Fruit fly (Drosophila melanogaster): ENCODE data around the gene CG10570.
A peak's percentile ranks its signal among the peaks of the same experiment; 100 is the strongest.

CG10570 gene

dm6 chr2L:18834525-18834924, 23.5 kb upstream of the CG10570 start:
- TF ChIP-seq CG17806 (tag; optimal IDR thresholded peaks at IDR 0.05) = no peak
- no peak for TF ChIP-seq fd96Ca (GFP tag; IDR thresholded peaks at IDR 0.05)
- no peak for TF ChIP-seq CG8301 (tag; optimal IDR thresholded peaks at IDR 0.05)
- no peak for TF ChIP-seq CG34367 (tag; optimal IDR thresholded peaks at IDR 0.05)
- no peak for TF ChIP-seq CG13204 (GFP tag; optimal IDR thresholded peaks at IDR 0.05)
- no peak for TF ChIP-seq CG32121 (GFP tag; IDR thresholded peaks at IDR 0.05)
- TF ChIP-seq CG14655 (GFP tag; optimal IDR thresholded peaks at IDR 0.05) = no peak
- no peak for TF ChIP-seq CG8159 (tag; optimal IDR thresholded peaks at IDR 0.05)
- no peak for TF ChIP-seq CG15710 (tag; optimal IDR thresholded peaks at IDR 0.05)
- TF ChIP-seq CG4496 (GFP tag; IDR thresholded peaks at IDR 0.05) = no peak
- TF ChIP-seq EcR (GFP tag; optimal IDR thresholded peaks at IDR 0.05) = no peak
- no peak for TF ChIP-seq D1 (tag; optimal IDR thresholded peaks at IDR 0.05)
- TF ChIP-seq CG9948 (tag; optimal IDR thresholded peaks at IDR 0.05) = no peak
- TF ChIP-seq Pif1B (GFP tag; optimal IDR thresholded peaks at IDR 0.05) = no peak
- no peak for TF ChIP-seq Ets98B (GFP tag; IDR thresholded peaks at IDR 0.05)
- no peak for TF ChIP-seq CG12605 (GFP tag; IDR thresholded peaks at IDR 0.05)

dm6 chr2L:18830587-18831528, 19.8 kb upstream of the CG10570 start, which contains the start of the genes CG17597 and ScpX:
CG17597 (minus strand) TSS chr2L:18831153.
ScpX (plus strand) TSS chr2L:18831229.
- TF ChIP-seq D1 (tag; optimal IDR thresholded peaks at IDR 0.05) (no peak), CG32121 (GFP tag; IDR thresholded peaks at IDR 0.05) (peak; percentile 23; the same call in 1 of the 2 replicates), CG9948 (tag; optimal IDR thresholded peaks at IDR 0.05) (peak; percentile 31), CG13204 (GFP tag; optimal IDR thresholded peaks at IDR 0.05) (no peak), CG34367 (tag; optimal IDR thresholded peaks at IDR 0.05) (peak; percentile 43), Snoo (tag; optimal IDR thresholded peaks at IDR 0.05) (peak; percentile 28), CG17806 (tag; optimal IDR thresholded peaks at IDR 0.05) (peak; percentile 32), CG8301 (tag; optimal IDR thresholded peaks at IDR 0.05) (peak; percentile 23), Pif1A (GFP tag; optimal IDR thresholded peaks at IDR 0.05) (peak; percentile 69), fd96Ca (GFP tag; IDR thresholded peaks at IDR 0.05) (no peak), CG8159 (tag; optimal IDR thresholded peaks at IDR 0.05) (peak; percentile 65), rn (GFP tag; IDR thresholded peaks at IDR 0.05) (no peak), EcR (GFP tag; optimal IDR thresholded peaks at IDR 0.05) (peak; percentile 27), Ets98B (GFP tag; IDR thresholded peaks at IDR 0.05) (peak; percentile 20; the same call in 1 of the 2 replicates), CG4496 (GFP tag; IDR thresholded peaks at IDR 0.05) (0 out of 3 replicates have a peak, but pooled peaks have one; percentile 20), CG15710 (tag; optimal IDR thresholded peaks at IDR 0.05) (peak; percentile 55), Pif1B (GFP tag; optimal IDR thresholded peaks at IDR 0.05) (no peak), CG10348 (GFP tag; IDR thresholded peaks at IDR 0.05) (no peak), gl (tag; optimal IDR thresholded peaks at IDR 0.05) (peak; percentile 64), CG14655 (GFP tag; optimal IDR thresholded peaks at IDR 0.05) (peak; percentile 52), CG12605 (GFP tag; IDR thresholded peaks at IDR 0.05) (peak; percentile 53; the same call in 1 of the 2 replicates)

dm6 chr2L:18826496-18827008, 15.5 kb upstream of the CG10570 start, which contains the start of gene Ugt36E1:
Ugt36E1 (plus strand) TSS chr2L:18826770.
- TF ChIP-seq Snoo (tag; optimal IDR thresholded peaks at IDR 0.05) (no peak), CG13204 (GFP tag; optimal IDR thresholded peaks at IDR 0.05) (no peak), CG12605 (GFP tag; IDR thresholded peaks at IDR 0.05) (no peak), Ets98B (GFP tag; IDR thresholded peaks at IDR 0.05) (no peak), CG4496 (GFP tag; IDR thresholded peaks at IDR 0.05) (no peak), Pif1A (GFP tag; optimal IDR thresholded peaks at IDR 0.05) (no peak), CG8159 (tag; optimal IDR thresholded peaks at IDR 0.05) (no peak), CG8301 (tag; optimal IDR thresholded peaks at IDR 0.05) (no peak), CG34367 (tag; optimal IDR thresholded peaks at IDR 0.05) (no peak), CG10348 (GFP tag; IDR thresholded peaks at IDR 0.05) (no peak), gl (tag; optimal IDR thresholded peaks at IDR 0.05) (no peak), CG15710 (tag; optimal IDR thresholded peaks at IDR 0.05) (no peak), EcR (GFP tag; optimal IDR thresholded peaks at IDR 0.05) (no peak)

- TF ChIP-seq CG12605 (GFP tag; IDR thresholded peaks at IDR 0.05) (no peak), CG4496 (GFP tag; IDR thresholded peaks at IDR 0.05) (peak; percentile 48; the same call in 1 of the 3 replicates), gl (tag; optimal IDR thresholded peaks at IDR 0.05) (no peak), EcR (GFP tag; optimal IDR thresholded peaks at IDR 0.05) (peak; percentile 80), CG34367 (tag; optimal IDR thresholded peaks at IDR 0.05) (no peak), CG8301 (tag; optimal IDR thresholded peaks at IDR 0.05) (no peak), CG9948 (tag; optimal IDR thresholded peaks at IDR 0.05) (no peak), D1 (tag; optimal IDR thresholded peaks at IDR 0.05) (no peak), CG32121 (GFP tag; IDR thresholded peaks at IDR 0.05) (0 out of 2 replicates have a peak, but pooled peaks have one; percentile 20), CG15710 (tag; optimal IDR thresholded peaks at IDR 0.05) (no peak), CG10348 (GFP tag; IDR thresholded peaks at IDR 0.05) (no peak), rn (GFP tag; IDR thresholded peaks at IDR 0.05) (no peak), Snoo (tag; optimal IDR thresholded peaks at IDR 0.05) (peak; percentile 25), Ets98B (GFP tag; IDR thresholded peaks at IDR 0.05) (peak; percentile 31; the same call in 1 of the 2 replicates), Pif1B (GFP tag; optimal IDR thresholded peaks at IDR 0.05) (peak; percentile 27)
These were observed 12.3 kb upstream of the CG10570 start, which contains the start of gene Ugt36D1 for dm6 chr2L:18823243-18823803. Ugt36D1 (plus strand) TSS chr2L:18823548.

- no peak for TF ChIP-seq Pif1B (GFP tag; optimal IDR thresholded peaks at IDR 0.05)
- TF ChIP-seq CG12605 (GFP tag; IDR thresholded peaks at IDR 0.05) = no peak
- no peak for TF ChIP-seq CG32121 (GFP tag; IDR thresholded peaks at IDR 0.05)
- TF ChIP-seq fd96Ca (GFP tag; IDR thresholded peaks at IDR 0.05) = no peak
- TF ChIP-seq Snoo (tag; optimal IDR thresholded peaks at IDR 0.05) = no peak
- TF ChIP-seq CG8159 (tag; optimal IDR thresholded peaks at IDR 0.05) = no peak
- TF ChIP-seq CG9948 (tag; optimal IDR thresholded peaks at IDR 0.05) = no peak
- TF ChIP-seq CG4496 (GFP tag; IDR thresholded peaks at IDR 0.05) = no peak
- no peak for TF ChIP-seq CG34367 (tag; optimal IDR thresholded peaks at IDR 0.05)
- TF ChIP-seq rn (GFP tag; IDR thresholded peaks at IDR 0.05) = no peak
- TF ChIP-seq gl (tag; optimal IDR thresholded peaks at IDR 0.05) = no peak
These were observed 11.8 kb upstream of the CG10570 start for dm6 chr2L:18822805-18823204.
